Worm (Caenorhabditis elegans) whole organism, mixed stage, embryonic: Measurements from ENCODE around the gene D2089.3.

Source experiments
- cnd-1 ChIP-seq: fragments of 200-800 bp; sonication (Bioruptor generic); optimal IDR thresholded peaks from 2 replicates; lab custom pipeline; 2018; ENCODE audit warnings: mild to moderate bottlenecking, missing genetic modification characterization, missing compliant biosample characterization
- elt-1 ChIP-seq: sonication (generic microtip); optimal IDR thresholded peaks from 2 replicates; lab custom pipeline; 2017; ENCODE audit warnings: missing genetic modification characterization, mild to moderate bottlenecking, missing compliant biosample characterization, antibody characterized with exemption, moderate library complexity, borderline replicate concordance; ENCODE audit not compliant: insufficient read depth
- elt-3 ChIP-seq: fragments of 150-350 bp; optimal IDR thresholded peaks from 2 replicates; lab custom pipeline; 2014; ENCODE audit warnings: missing biosample characterization, missing genetic modification characterization
- lin-13 ChIP-seq: fragments of 150-350 bp; optimal IDR thresholded peaks from 2 replicates; lab custom pipeline; 2014; ENCODE audit warnings: missing biosample characterization, missing genetic modification characterization
- pha-4 ChIP-seq: fragments of 150-350 bp; optimal IDR thresholded peaks from 2 replicates; lab custom pipeline; 2018; ENCODE audit warnings: missing biosample characterization, missing genetic modification reagents, missing genetic modification characterization
- unc-120 ChIP-seq: sonication (generic microtip); optimal IDR thresholded peaks from 2 replicates; lab custom pipeline; 2017; ENCODE audit warnings: missing genetic modification characterization, missing compliant biosample characterization; ENCODE audit not compliant: poor library complexity, severe bottlenecking
- unc-62 ChIP-seq: fragments of 150-350 bp; optimal IDR thresholded peaks from 2 replicates; lab custom pipeline; 2014; ENCODE audit warnings: missing biosample characterization, missing genetic modification reagents, missing genetic modification characterization
- ztf-11 ChIP-seq: fragments of 150-350 bp; optimal IDR thresholded peaks from 2 replicates; lab custom pipeline; 2014; ENCODE audit warnings: missing biosample characterization, missing genetic modification characterization

ce11 chrII:10662279-10662678 lies 2.7 kb downstream of the D2089.3 start:
- no peak for TF ChIP-seq unc-62
- no peak for TF ChIP-seq pha-4
- no peak for TF ChIP-seq unc-120 (tag; lab: Kevin White, UChicago)
- no peak for TF ChIP-seq lin-13 (tag; lab: Kevin White, UChicago)
- no peak for TF ChIP-seq elt-3 (tag; lab: Kevin White, UChicago)
- TF ChIP-seq elt-1: no peak
- no peak for TF ChIP-seq cnd-1 (tag; lab: Kevin White, UChicago)
- TF ChIP-seq ztf-11 (tag; lab: Kevin White, UChicago): no peak
